Fruit fly (Drosophila melanogaster) whole organism, adult: ENCODE results near the gene CG7126.

ENCODE experiments used
- CG11617 ChIP-seq: fragments of 200-800 bp; sonication (Bioruptor generic); optimal IDR thresholded peaks from 2 replicates; lab custom pipeline; 2017; ENCODE audit warnings: mild to moderate bottlenecking, missing biosample characterization, missing genetic modification reagents, missing genetic modification characterization
- CG12768 ChIP-seq: fragments of 200-800 bp; sonication (Bioruptor generic); optimal IDR thresholded peaks from 2 replicates; lab custom pipeline; 2017; ENCODE audit warnings: missing biosample characterization, missing genetic modification characterization, mild to moderate bottlenecking, moderate library complexity, missing genetic modification reagents
- CG14711 ChIP-seq: fragments of 200-800 bp; sonication (Bioruptor generic); optimal IDR thresholded peaks from 2 replicates; lab custom pipeline; 2018; ENCODE audit warnings: missing biosample characterization, mild to moderate bottlenecking, missing genetic modification characterization, moderate library complexity
- CG1620 ChIP-seq: fragments of 200-800 bp; sonication (Bioruptor generic); optimal IDR thresholded peaks from 2 replicates; lab custom pipeline; 2016; ENCODE audit warnings: missing biosample characterization, missing genetic modification characterization
- CG33017 ChIP-seq: fragments of 200-800 bp; sonication (Bioruptor generic); optimal IDR thresholded peaks from 2 replicates; lab custom pipeline; 2018; ENCODE audit warnings: missing biosample characterization, mild to moderate bottlenecking, missing genetic modification characterization, moderate library complexity
- CG5204 ChIP-seq: fragments of 200-800 bp; sonication (Bioruptor generic); optimal IDR thresholded peaks from 2 replicates; lab custom pipeline; 2016; ENCODE audit warnings: missing biosample characterization, missing genetic modification characterization
- CG7045 ChIP-seq: fragments of 200-800 bp; sonication (Bioruptor generic); optimal IDR thresholded peaks from 2 replicates; lab custom pipeline; 2017; ENCODE audit warnings: missing biosample characterization, mild to moderate bottlenecking, missing genetic modification characterization
- CG7101 ChIP-seq: fragments of 200-800 bp; sonication (Bioruptor generic); optimal IDR thresholded peaks from 2 replicates; lab custom pipeline; 2018; ENCODE audit warnings: missing biosample characterization, mild to moderate bottlenecking, missing genetic modification characterization, moderate library complexity
- Clk ChIP-seq: fragments of 200-800 bp; sonication (Bioruptor generic); optimal IDR thresholded peaks from 2 replicates; lab custom pipeline; 2017; ENCODE audit warnings: missing biosample characterization, missing genetic modification characterization
- Crg-1 ChIP-seq: fragments of 200-800 bp; sonication (Bioruptor generic); optimal IDR thresholded peaks from 2 replicates; lab custom pipeline; 2016; ENCODE audit warnings: missing biosample characterization, missing genetic modification characterization
- Hr96 ChIP-seq: fragments of 200-800 bp; sonication (Bioruptor generic); optimal IDR thresholded peaks from 2 replicates; lab custom pipeline; 2016; ENCODE audit warnings: missing biosample characterization, missing genetic modification characterization
- Mnt ChIP-seq: fragments of 200-800 bp; sonication (Bioruptor generic); optimal IDR thresholded peaks from 2 replicates; lab custom pipeline; 2016; ENCODE audit warnings: missing biosample characterization, mild to moderate bottlenecking, missing genetic modification characterization
- bab1 ChIP-seq: fragments of 200-800 bp; sonication (Bioruptor generic); optimal IDR thresholded peaks from 3 replicates; lab custom pipeline; 2019; ENCODE audit warnings: missing biosample characterization, mild to moderate bottlenecking, missing genetic modification characterization, moderate library complexity
- cic ChIP-seq: fragments of 200-800 bp; sonication (Bioruptor generic); optimal IDR thresholded peaks from 2 replicates; lab custom pipeline; 2017; ENCODE audit warnings: missing biosample characterization, mild to moderate bottlenecking, missing genetic modification characterization, moderate library complexity
- cnc ChIP-seq, 2 experiments: fragments of >200 bp; optimal IDR thresholded peaks; 2 replicates each; lab custom pipeline; 2017
- kay ChIP-seq: fragments of 200-800 bp; sonication (Bioruptor generic); peaks from one replicate; lab custom pipeline; 2016; ENCODE audit warnings: missing biosample characterization, missing genetic modification characterization, borderline replicate concordance
- ovo ChIP-seq: fragments of 200-800 bp; sonication (Bioruptor generic); optimal IDR thresholded peaks from 2 replicates; lab custom pipeline; 2016; ENCODE audit warnings: missing biosample characterization, missing genetic modification characterization
- pad ChIP-seq: fragments of 200-800 bp; sonication (Bioruptor generic); optimal IDR thresholded peaks from 3 replicates; lab custom pipeline; 2017; ENCODE audit warnings: missing biosample characterization, missing genetic modification characterization, mild to moderate bottlenecking, moderate library complexity, missing genetic modification reagents
- tj ChIP-seq: fragments of 200-800 bp; sonication (Bioruptor generic); optimal IDR thresholded peaks from 3 replicates; lab custom pipeline; 2017; ENCODE audit warnings: missing biosample characterization, mild to moderate bottlenecking, missing genetic modification characterization, moderate library complexity
- toe ChIP-seq: fragments of 200-800 bp; sonication (Bioruptor generic); optimal IDR thresholded peaks from 2 replicates; lab custom pipeline; 2016; ENCODE audit warnings: missing biosample characterization, missing genetic modification characterization

The CG7126 gene

dm6 chr3R:18280866-18281473 lies 21.7 kb downstream of the CG7126 start:
- TF ChIP-seq CG5204 (no peak), CG12768 (GFP tag; lab: Kevin White, UChicago) (no peak), toe (GFP tag; lab: Kevin White, UChicago) (no peak), cnc (optimal IDR thresholded peaks at IDR 0.05; lab: Kevin White, UChicago) (no peak), CG14711 (tag; lab: Kevin White, UChicago) (no peak), pad (GFP tag; lab: Kevin White, UChicago) (no peak), CG1620 (GFP tag; lab: Kevin White, UChicago) (no peak), CG11617 (GFP tag; lab: Kevin White, UChicago) (no peak), ovo (no peak)

- TF ChIP-seq Hr96 (GFP tag; lab: Kevin White, UChicago) (no peak), CG12768 (GFP tag; lab: Kevin White, UChicago) (no peak)
Measured at dm6 chr3R:18280133-18280532, 22.5 kb downstream of the CG7126 start.

dm6 chr3R:18279494-18279893 lies 23.2 kb downstream of the CG7126 start, which contains the start of gene CG7142:
CG7142 (minus strand) TSS chr3R:18279522.
- TF ChIP-seq CG5204, result no peak
- no peak for TF ChIP-seq pad (GFP tag; lab: Kevin White, UChicago)
- TF ChIP-seq CG11617 (GFP tag; lab: Kevin White, UChicago), result no peak
- no peak for TF ChIP-seq tj
- TF ChIP-seq ovo, result no peak
- TF ChIP-seq CG1620 (GFP tag; lab: Kevin White, UChicago), result no peak
- TF ChIP-seq CG12768 (GFP tag; lab: Kevin White, UChicago), result no peak
- TF ChIP-seq cic (GFP tag; lab: Kevin White, UChicago), result peak; percentile 1
- no peak for TF ChIP-seq cnc (optimal IDR thresholded peaks at IDR 0.05; lab: Kevin White, UChicago)
- TF ChIP-seq Clk (GFP tag; lab: Kevin White, UChicago), result no peak
- no peak for TF ChIP-seq CG7101 (tag; lab: Kevin White, UChicago)
- TF ChIP-seq Hr96 (GFP tag; lab: Kevin White, UChicago), result no peak
- TF ChIP-seq CG7045 (GFP tag; lab: Kevin White, UChicago), result no peak
- TF ChIP-seq Mnt (GFP tag; lab: Kevin White, UChicago), result peak; percentile 12
- TF ChIP-seq CG33017 (tag; lab: Kevin White, UChicago), result peak; percentile 18
- no peak for TF ChIP-seq Crg-1 (GFP tag; lab: Kevin White, UChicago)
- peak; percentile 34 for TF ChIP-seq kay
- no peak for TF ChIP-seq bab1 (GFP tag; lab: Kevin White, UChicago)
- no peak for TF ChIP-seq toe (GFP tag; lab: Kevin White, UChicago)
- no peak for TF ChIP-seq CG14711 (tag; lab: Kevin White, UChicago)

- TF ChIP-seq cic (GFP tag; lab: Kevin White, UChicago), result no peak
- TF ChIP-seq CG11617 (GFP tag; lab: Kevin White, UChicago), result no peak
- TF ChIP-seq CG5204, result no peak
- no peak for TF ChIP-seq Clk (GFP tag; lab: Kevin White, UChicago)
- no peak for TF ChIP-seq tj
- TF ChIP-seq cnc (optimal IDR thresholded peaks at IDR 0.05; lab: Kevin White, UChicago), result no peak
- no peak for TF ChIP-seq toe (GFP tag; lab: Kevin White, UChicago)
- no peak for TF ChIP-seq pad (GFP tag; lab: Kevin White, UChicago)
- TF ChIP-seq CG7101 (tag; lab: Kevin White, UChicago), result no peak
- TF ChIP-seq kay, result no peak
Measured at dm6 chr3R:18277406-18277805, 25.2 kb downstream of the CG7126 start.

- TF ChIP-seq CG7045 (GFP tag; lab: Kevin White, UChicago), result no peak
- no peak for TF ChIP-seq Crg-1 (GFP tag; lab: Kevin White, UChicago)
- no peak for TF ChIP-seq CG1620 (GFP tag; lab: Kevin White, UChicago)
- no peak for TF ChIP-seq cic (GFP tag; lab: Kevin White, UChicago)
Measured at dm6 chr3R:18276688-18277087, 26.0 kb downstream of the CG7126 start.

dm6 chr3R:18275113-18275782 lies 27.4 kb downstream of the CG7126 start:
- TF ChIP-seq CG7101 (tag; lab: Kevin White, UChicago) (peak; percentile 45), CG14711 (tag; lab: Kevin White, UChicago) (peak; percentile 39), toe (GFP tag; lab: Kevin White, UChicago) (no peak), Hr96 (GFP tag; lab: Kevin White, UChicago) (no peak), Mnt (GFP tag; lab: Kevin White, UChicago) (no peak), ovo (no peak), cnc (optimal IDR thresholded peaks at IDR 0.05; lab: Kevin White, UChicago) (no peak), CG5204 (no peak), pad (GFP tag; lab: Kevin White, UChicago) (no peak), kay (no peak), bab1 (GFP tag; lab: Kevin White, UChicago) (peak; percentile 13), CG11617 (GFP tag; lab: Kevin White, UChicago) (peak; percentile 69), CG7045 (GFP tag; lab: Kevin White, UChicago) (no peak), CG33017 (tag; lab: Kevin White, UChicago) (peak; percentile 81), Crg-1 (GFP tag; lab: Kevin White, UChicago) (no peak)
